Worm (Caenorhabditis elegans) whole organism, late embryonic: ENCODE results near the gene klp-12.

ENCODE experiments used
- F13H6.1 ChIP-seq: sonication (generic microtip); optimal IDR thresholded peaks from 2 replicates; lab custom pipeline; 2016; ENCODE audit warnings: missing genetic modification characterization, missing compliant biosample characterization
- elt-2 ChIP-seq: sonication (generic microtip); optimal IDR thresholded peaks from 2 replicates; lab custom pipeline; 2016; ENCODE audit warnings: missing genetic modification reagents, missing genetic modification characterization, missing compliant biosample characterization
- hlh-30 ChIP-seq: sonication (generic microtip); optimal IDR thresholded peaks from 2 replicates; lab custom pipeline; 2017; ENCODE audit warnings: antibody characterized with exemption, missing genetic modification characterization, missing compliant biosample characterization; ENCODE audit not compliant: insufficient read depth
- pat-9 ChIP-seq: fragments of 200-800 bp; sonication (Bioruptor generic); optimal IDR thresholded peaks from 2 replicates; lab custom pipeline; 2018; ENCODE audit warnings: mild to moderate bottlenecking, missing genetic modification characterization, moderate library complexity, missing compliant biosample characterization
- pha-4 ChIP-seq: fragments of 150-350 bp; optimal IDR thresholded peaks from 2 replicates; lab custom pipeline; 2018; ENCODE audit warnings: missing biosample characterization, missing genetic modification reagents, missing genetic modification characterization
- pqm-1 ChIP-seq: sonication (generic microtip); optimal IDR thresholded peaks from 2 replicates; lab custom pipeline; 2016; ENCODE audit warnings: missing genetic modification characterization, missing compliant biosample characterization
- sdc-2 ChIP-seq: sonication (generic microtip); optimal IDR thresholded peaks from 2 replicates; lab custom pipeline; 2016; ENCODE audit warnings: missing genotype, missing genetic modification characterization, missing compliant biosample characterization
- unc-55 ChIP-seq: sonication (generic microtip); optimal IDR thresholded peaks from 2 replicates; lab custom pipeline; 2017; ENCODE audit warnings: missing biosample characterization, missing genetic modification reagents, missing genetic modification characterization

ce11 chrIV:11329269-11329668 lies 30.4 kb downstream of the klp-12 start, which contains the start of gene leo-1:
- TF ChIP-seq pat-9 (tag; lab: Kevin White, UChicago) (no peak), hlh-30 (no peak), pha-4 (no peak), F13H6.1 (no peak), pqm-1 (tag; lab: Kevin White, UChicago) (no peak), unc-55 (GFP tag; lab: Kevin White, UChicago) (no peak), elt-2 (tag; lab: Kevin White, UChicago) (no peak), sdc-2 (tag; lab: Kevin White, UChicago) (no peak)
